Fruit fly (Drosophila melanogaster) whole organism: Measurements from ENCODE around the gene Unc50.

ENCODE experiments used
- CG8478 ChIP-seq: fragments of >200 bp; optimal IDR thresholded peaks from 2 replicates; lab custom pipeline; 2018; ENCODE audit warnings: inconsistent platforms
- EcR ChIP-seq, 2 experiments: fragments of >200 bp; optimal IDR thresholded peaks; 2 replicates each; lab custom pipeline; 2017; ENCODE audit warnings: missing biosample characterization in 2 of 2, missing genetic modification characterization in 2 of 2, missing genetic modification reagents in 2 of 2
- pan ChIP-seq: fragments of >200 bp; optimal IDR thresholded peaks from 2 replicates; lab custom pipeline; 2017
- psq ChIP-seq: fragments of >200 bp; optimal IDR thresholded peaks from 2 replicates; lab custom pipeline; 2017
- usp ChIP-seq: fragments of >200 bp; optimal IDR thresholded peaks from 2 replicates; lab custom pipeline; 2017; ENCODE audit warnings: missing biosample characterization, missing genetic modification characterization, mixed read lengths

DNA sequence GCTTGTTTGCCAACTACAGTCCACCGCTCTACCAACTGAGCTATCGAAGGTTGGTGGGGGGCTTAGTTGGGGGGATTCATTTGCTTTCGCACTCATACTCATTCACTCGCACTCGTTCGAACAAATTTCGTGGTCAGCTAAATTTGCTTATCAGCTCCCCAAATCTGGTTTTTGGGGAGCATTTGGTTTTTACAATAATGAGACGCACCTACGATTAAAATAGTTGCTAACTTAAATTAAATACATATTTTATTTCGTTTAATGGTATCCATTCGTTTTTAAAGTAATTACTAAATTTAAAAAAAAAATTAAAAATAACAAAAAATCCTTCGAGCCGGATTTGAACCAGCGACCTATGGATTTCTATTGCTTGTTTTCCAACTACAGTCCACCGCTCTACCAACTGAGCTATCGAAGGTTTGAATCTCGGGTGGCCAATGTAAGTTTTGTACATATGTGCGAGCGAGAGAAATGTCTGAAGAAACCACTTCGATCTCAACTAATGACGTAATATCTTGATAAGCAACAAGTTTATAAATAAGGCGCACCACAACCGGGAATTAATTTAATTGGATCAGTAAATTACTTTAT lies 33.9 kb downstream of the Unc50 start:
- TF ChIP-seq pan (lab: Kevin White, UChicago) (no peak), usp (no peak), EcR (GFP tag; optimal IDR thresholded peaks at IDR 0.05; lab: Kevin White, UChicago) (no peak), psq (lab: Kevin White, UChicago) (no peak), CG8478 (lab: Kevin White, UChicago) (no peak)
